Worm (Caenorhabditis elegans): ENCODE measurements around the gene F53E2.2.

DNA sequence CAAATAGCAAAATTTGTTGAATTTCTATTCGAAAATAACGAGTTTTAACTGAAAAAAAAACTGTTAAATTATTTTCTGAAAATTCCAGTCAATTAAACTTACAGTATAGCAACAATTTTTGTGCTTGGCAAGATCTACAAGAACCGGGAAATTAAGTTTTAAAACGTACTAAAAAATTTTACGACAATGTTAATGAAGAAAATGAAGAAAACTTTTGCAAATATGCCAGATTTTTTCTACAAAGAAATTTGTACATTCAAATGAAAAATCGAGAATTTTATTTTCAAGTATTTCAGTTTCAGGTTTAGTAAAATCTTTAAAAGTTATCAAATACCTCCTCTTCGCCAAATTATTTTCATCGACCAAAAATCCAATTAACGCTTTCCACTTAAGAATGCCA, 32.8 kb upstream of the F53E2.2 start, which contains the start of gene cnc-11:
- TF ChIP-seq scrt-1 (GFP tag; IDR thresholded peaks at IDR 0.05) (no peak), ceh-13 (GFP tag; optimal IDR thresholded peaks at IDR 0.05) (no peak), aly-1 (tag; optimal IDR thresholded peaks at IDR 0.05) (no peak), hnd-1 (tag; optimal IDR thresholded peaks at IDR 0.05) (no peak), F13C5.2 (tag; optimal IDR thresholded peaks at IDR 0.05) (no peak), pes-1 (GFP tag; IDR thresholded peaks at IDR 0.05) (no peak), ceh-36 (tag; optimal IDR thresholded peaks at IDR 0.05) (no peak), ama-1 (optimal IDR thresholded peaks at IDR 0.05) (no peak)
